Worm (Caenorhabditis elegans): ENCODE data around the gene B0416.2.
"Not testable (repeated sequence)": the region's sequence is repeated elsewhere in the genome, so short reads cannot be mapped to it uniquely, and the experiment has no call there.

DNA sequence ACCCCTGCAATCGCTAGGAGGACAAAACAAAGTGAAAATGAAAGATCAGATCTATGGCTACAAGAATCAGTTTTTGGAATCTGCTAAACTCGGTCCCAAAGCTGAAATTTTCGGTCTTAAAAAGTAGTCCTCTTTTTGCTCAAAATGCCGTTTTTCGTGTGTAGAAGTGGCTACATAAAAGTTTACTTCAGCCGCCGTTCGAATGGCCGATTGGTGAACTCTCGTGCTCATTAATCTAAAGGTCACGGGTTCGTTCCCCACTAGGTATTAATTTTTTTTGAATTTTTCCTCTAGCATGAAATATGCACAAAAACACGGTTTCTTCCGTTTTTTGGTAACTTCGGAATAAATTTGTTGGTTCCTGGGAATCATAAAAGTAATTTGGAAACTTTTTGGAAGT is 26.8 kb downstream of the B0416.2 start:
- TF ChIP-seq nhr-76 (tag; optimal IDR thresholded peaks at IDR 0.05); ZK546.5 (tag; optimal IDR thresholded peaks at IDR 0.05); zag-1 (tag; optimal IDR thresholded peaks at IDR 0.05); spr-3 (GFP tag; optimal IDR thresholded peaks at IDR 0.05); mes-2 (tag; optimal IDR thresholded peaks at IDR 0.05; ENCODE audit: poor library complexity, severe bottlenecking); ama-1 (optimal IDR thresholded peaks at IDR 0.05); unc-62 (GFP tag; optimal IDR thresholded peaks at IDR 0.05 in 1 of 2); unc-62 (tag; optimal IDR thresholded peaks at IDR 0.05); nhr-28 (tag; optimal IDR thresholded peaks at IDR 0.05): not testable (repeated sequence)
